Worm (Caenorhabditis elegans) whole organism, young adult: ENCODE measurements around the gene nhr-252.

Experiments
- F49E8.2 ChIP-seq: sonication (generic microtip); optimal IDR thresholded peaks from 3 replicates; lab custom pipeline; 2017; ENCODE audit warnings: missing genetic modification characterization, mild to moderate bottlenecking, missing compliant biosample characterization, antibody characterized with exemption, moderate library complexity; ENCODE audit not compliant: insufficient read depth
- madf-8 ChIP-seq: fragments of 200-800 bp; sonication (Bioruptor generic); conservative IDR thresholded peaks from 2 replicates; pipeline ENCODE4 v1.3.6; 2022; ENCODE audit warnings: missing genetic modification reagents, missing genetic modification characterization, missing compliant biosample characterization
- unc-62 ChIP-seq: fragments of 150-350 bp; optimal IDR thresholded peaks from 2 replicates; lab custom pipeline; 2014; ENCODE audit warnings: missing biosample characterization, missing genetic modification reagents, missing genetic modification characterization

- TF ChIP-seq F49E8.2 (tag; lab: Kevin White, UChicago) (no peak), madf-8 (no peak), unc-62 (no peak)
These were observed 19.9 kb upstream of the nhr-252 start for ce11 chrV:384511-384910.
